Worm (Caenorhabditis elegans): ENCODE data around the gene cyp-25A6.
"Not testable (repeated sequence)": the region's sequence is repeated elsewhere in the genome, so short reads cannot be mapped to it uniquely, and the experiment has no call there.

ce11 chrIV:4186099-4186498 lies 11.2 kb upstream of the cyp-25A6 start, which contains the start of gene K08D10.11:
- not testable (repeated sequence) for TF ChIP-seq ceh-22 (tag; optimal IDR thresholded peaks at IDR 0.05); ceh-14 (tag; optimal IDR thresholded peaks at IDR 0.05); unc-55 (GFP tag; optimal IDR thresholded peaks at IDR 0.05); ama-1 (optimal IDR thresholded peaks at IDR 0.05); ahr-1 (tag; optimal IDR thresholded peaks at IDR 0.05)
